Worm (Caenorhabditis elegans) whole organism, midembryonic: ENCODE measurements around the gene mpk-1.

Experiments used
- cog-1 ChIP-seq: sonication (generic microtip); optimal IDR thresholded peaks from 2 replicates; lab custom pipeline; 2016; ENCODE audit warnings: missing genetic modification characterization, missing compliant biosample characterization
- klf-2 ChIP-seq: fragments of 200-800 bp; sonication (Bioruptor generic); conservative IDR thresholded peaks from 2 replicates; pipeline ENCODE4 v1.3.6; 2022; ENCODE audit warnings: missing genetic modification reagents, missing genetic modification characterization, missing compliant biosample characterization
- ref-1 ChIP-seq: fragments of 200-800 bp; sonication (Bioruptor generic); conservative IDR thresholded peaks from 2 replicates; pipeline ENCODE4 v1.3.6; 2022; ENCODE audit warnings: missing genetic modification reagents, missing genetic modification characterization, missing compliant biosample characterization
- ztf-23 ChIP-seq: fragments of 200-800 bp; sonication (Bioruptor generic); IDR thresholded peaks from 2 replicates; pipeline ENCODE4 v1.3.6; 2022; ENCODE audit warnings: missing genetic modification reagents, missing genetic modification characterization, missing compliant biosample characterization

- TF ChIP-seq ztf-23 (GFP tag; lab: Robert Waterston, UW) (no peak), cog-1 (no peak), klf-2 (GFP tag; lab: Robert Waterston, UW) (no peak), ref-1 (GFP tag; lab: Robert Waterston, UW) (no peak)
Measured at ce11 chrIII:4241181-4241580, 13.3 kb upstream of the mpk-1 start.
